Fruit fly (Drosophila melanogaster) whole organism, embryonic: ENCODE results near the gene Trf4-1.

ENCODE experiments used
- Atf6 ChIP-seq: fragments of 200-800 bp; sonication (Bioruptor generic); IDR thresholded peaks from 2 replicates; pipeline ENCODE4 v1.3.6; 2022; ENCODE audit warnings: missing biosample characterization, missing genetic modification characterization
- CG1024 ChIP-seq: fragments of 200-800 bp; sonication (Bioruptor generic); IDR thresholded peaks from 2 replicates; pipeline ENCODE4 v1.3.6; 2022; ENCODE audit warnings: missing biosample characterization, missing genetic modification characterization
- CG1233 ChIP-seq: fragments of 200-800 bp; sonication (Bioruptor generic); optimal IDR thresholded peaks from 4 replicates; lab custom pipeline; 2018; ENCODE audit warnings: missing biosample characterization, mild to moderate bottlenecking, missing genetic modification characterization
- CG13287 ChIP-seq: fragments of 200-800 bp; sonication (Bioruptor generic); IDR thresholded peaks from 2 replicates; pipeline ENCODE4 v1.3.6; 2022; ENCODE audit warnings: missing biosample characterization, missing genetic modification characterization; ENCODE audit not compliant: partially characterized antibody
- CG14860 ChIP-seq: fragments of 200-800 bp; sonication (Bioruptor generic); IDR thresholded peaks from 3 replicates; pipeline ENCODE4 v1.3.6; 2022; ENCODE audit warnings: missing biosample characterization, missing genetic modification characterization; ENCODE audit not compliant: partially characterized antibody
- CG17802 ChIP-seq: fragments of 200-800 bp; sonication (Bioruptor generic); optimal IDR thresholded peaks from 2 replicates; lab custom pipeline; 2018; ENCODE audit warnings: missing biosample characterization, mild to moderate bottlenecking, missing genetic modification characterization, moderate library complexity
- CG2120 ChIP-seq: fragments of 200-800 bp; sonication (Bioruptor generic); optimal IDR thresholded peaks from 3 replicates; lab custom pipeline; 2016; ENCODE audit warnings: missing biosample characterization, missing genetic modification characterization
- CG30403 ChIP-seq: fragments of 200-800 bp; sonication (Bioruptor generic); optimal IDR thresholded peaks from 3 replicates; lab custom pipeline; 2016; ENCODE audit warnings: missing biosample characterization, missing genetic modification characterization
- CG31441 ChIP-seq: fragments of 200-800 bp; sonication (Bioruptor generic); IDR thresholded peaks from 2 replicates; pipeline ENCODE4 v1.3.6; 2022; ENCODE audit warnings: missing biosample characterization, missing genetic modification characterization
- CG32532 ChIP-seq: fragments of 200-800 bp; sonication (Bioruptor generic); IDR thresholded peaks from 2 replicates; pipeline ENCODE4 v1.3.6; 2022; ENCODE audit warnings: missing biosample characterization, missing genetic modification characterization
- CG34422 ChIP-seq: fragments of 200-800 bp; sonication (Bioruptor generic); IDR thresholded peaks from 3 replicates; pipeline ENCODE4 v1.3.6; 2022; ENCODE audit warnings: missing biosample characterization, missing genetic modification characterization
- CG3838 ChIP-seq: fragments of 200-800 bp; sonication (Bioruptor generic); optimal IDR thresholded peaks from 3 replicates; lab custom pipeline; 2016; ENCODE audit warnings: missing biosample characterization, missing genetic modification characterization
- CG4707 ChIP-seq: fragments of 200-800 bp; sonication (Bioruptor generic); optimal IDR thresholded peaks from 2 replicates; lab custom pipeline; 2018; ENCODE audit warnings: missing biosample characterization, mild to moderate bottlenecking, missing genetic modification characterization, moderate library complexity
- CG6765 ChIP-seq: fragments of 200-800 bp; sonication (Bioruptor generic); optimal IDR thresholded peaks from 3 replicates; lab custom pipeline; 2017; ENCODE audit warnings: missing biosample characterization, mild to moderate bottlenecking, missing genetic modification characterization
- CG6813 ChIP-seq: fragments of 200-800 bp; sonication (Bioruptor generic); optimal IDR thresholded peaks from 2 replicates; lab custom pipeline; 2017; ENCODE audit warnings: missing biosample characterization, missing genetic modification characterization, mild to moderate bottlenecking, moderate library complexity, missing genetic modification reagents
- CG7928 ChIP-seq: fragments of 200-800 bp; sonication (Bioruptor generic); optimal IDR thresholded peaks from 2 replicates; lab custom pipeline; 2017; ENCODE audit warnings: missing biosample characterization, mild to moderate bottlenecking, missing genetic modification characterization
- CoRest ChIP-seq: fragments of 200-800 bp; sonication (Bioruptor generic); optimal IDR thresholded peaks from 3 replicates; lab custom pipeline; 2018; ENCODE audit warnings: missing biosample characterization, mild to moderate bottlenecking, missing genetic modification characterization, moderate library complexity
- Dbx ChIP-seq: fragments of 200-800 bp; sonication (Bioruptor generic); IDR thresholded peaks from 3 replicates; pipeline ENCODE4 v1.3.6; 2022; ENCODE audit warnings: missing biosample characterization, missing genetic modification characterization
- Dref ChIP-seq: fragments of 200-800 bp; sonication (Bioruptor generic); IDR thresholded peaks from 2 replicates; pipeline ENCODE4 v1.3.6; 2022; ENCODE audit warnings: missing biosample characterization, missing genetic modification characterization
- E2f2 ChIP-seq: fragments of 200-800 bp; sonication (Bioruptor generic); IDR thresholded peaks from 2 replicates; pipeline ENCODE4 v1.3.6; 2022; ENCODE audit warnings: missing biosample characterization, missing genetic modification characterization
- Elba2 ChIP-seq: fragments of 200-800 bp; sonication (Bioruptor generic); optimal IDR thresholded peaks from 3 replicates; lab custom pipeline; 2016; ENCODE audit warnings: missing biosample characterization, missing genetic modification characterization
- Fer1 ChIP-seq: fragments of 200-800 bp; sonication (Bioruptor generic); optimal IDR thresholded peaks from 2 replicates; lab custom pipeline; 2017; ENCODE audit warnings: missing biosample characterization, mild to moderate bottlenecking, missing genetic modification characterization
- Hmr ChIP-seq: fragments of 200-800 bp; sonication (Bioruptor generic); optimal IDR thresholded peaks from 3 replicates; lab custom pipeline; 2017; ENCODE audit warnings: mild to moderate bottlenecking, missing biosample characterization, missing genetic modification reagents, missing genetic modification characterization
- Med ChIP-seq: fragments of 200-800 bp; sonication (Bioruptor generic); peaks from one replicate; lab custom pipeline; 2016; ENCODE audit warnings: missing biosample characterization, missing genetic modification characterization, mild to moderate bottlenecking, inconsistent platforms, moderate library complexity
- NK7.1 ChIP-seq: fragments of 200-800 bp; sonication (Bioruptor generic); optimal IDR thresholded peaks from 3 replicates; lab custom pipeline; 2016; ENCODE audit warnings: missing biosample characterization, missing genetic modification characterization
- Opbp ChIP-seq: fragments of 200-800 bp; sonication (Bioruptor generic); IDR thresholded peaks from 3 replicates; pipeline ENCODE4 v1.3.6; 2022; ENCODE audit warnings: missing biosample characterization, missing genetic modification characterization; ENCODE audit not compliant: partially characterized antibody
- Pdp1 ChIP-seq, 2 experiments: fragments of 200-800 bp; sonication (Bioruptor generic); optimal IDR thresholded peaks; 3 replicates each; lab custom pipeline; 2016; ENCODE audit warnings: missing biosample characterization in 2 of 2, missing genetic modification characterization in 2 of 2, mild to moderate bottlenecking in 1 of 2, moderate library complexity in 1 of 2
- Rfx ChIP-seq: fragments of 200-800 bp; sonication (Bioruptor generic); IDR thresholded peaks from 2 replicates; pipeline ENCODE4 v1.3.6; 2022; ENCODE audit warnings: missing biosample characterization, missing genetic modification characterization
- Rx ChIP-seq: fragments of 200-800 bp; sonication (Bioruptor generic); IDR thresholded peaks from 2 replicates; pipeline ENCODE4 v1.3.6; 2022; ENCODE audit warnings: missing biosample characterization, missing genetic modification characterization
- Sin3A ChIP-seq: fragments of >200 bp; optimal IDR thresholded peaks from 2 replicates; lab custom pipeline; 2018
- Sry-β ChIP-seq: fragments of 200-800 bp; sonication (Bioruptor generic); optimal IDR thresholded peaks from 2 replicates; lab custom pipeline; 2018; ENCODE audit warnings: missing biosample characterization, mild to moderate bottlenecking, missing genetic modification characterization, moderate library complexity
- ab ChIP-seq: fragments of 200-800 bp; sonication (Bioruptor generic); optimal IDR thresholded peaks from 2 replicates; lab custom pipeline; 2016; ENCODE audit warnings: missing biosample characterization, missing genetic modification characterization
- ara ChIP-seq: fragments of 200-800 bp; sonication (Bioruptor generic); IDR thresholded peaks from 2 replicates; pipeline ENCODE4 v1.3.6; 2022; ENCODE audit warnings: missing biosample characterization, missing genetic modification characterization
- az2 ChIP-seq: fragments of 200-800 bp; sonication (Bioruptor generic); optimal IDR thresholded peaks from 3 replicates; lab custom pipeline; 2016; ENCODE audit warnings: missing biosample characterization, missing genetic modification characterization
- cas ChIP-seq: fragments of 200-800 bp; sonication (Bioruptor generic); IDR thresholded peaks from 2 replicates; pipeline ENCODE4 v1.3.6; 2022; ENCODE audit warnings: missing biosample characterization, missing genetic modification characterization
- ci ChIP-seq: fragments of 200-800 bp; sonication (Bioruptor generic); IDR thresholded peaks from 3 replicates; pipeline ENCODE4 v1.3.6; 2022; ENCODE audit warnings: missing biosample characterization, missing genetic modification characterization
- crol ChIP-seq: fragments of 200-800 bp; sonication (Bioruptor generic); IDR thresholded peaks from 2 replicates; pipeline ENCODE4 v1.3.6; 2022; ENCODE audit warnings: missing biosample characterization, missing genetic modification characterization
- gfzf ChIP-seq: fragments of 200-800 bp; sonication (Bioruptor generic); optimal IDR thresholded peaks from 2 replicates; lab custom pipeline; 2016; ENCODE audit warnings: missing biosample characterization, mild to moderate bottlenecking, missing genetic modification characterization, moderate library complexity
- knrl ChIP-seq: fragments of 200-800 bp; sonication (Bioruptor generic); IDR thresholded peaks from 3 replicates; pipeline ENCODE4 v1.3.6; 2022; ENCODE audit warnings: missing biosample characterization, missing genetic modification characterization; ENCODE audit not compliant: partially characterized antibody
- lab ChIP-seq: fragments of 200-800 bp; sonication (Bioruptor generic); optimal IDR thresholded peaks from 3 replicates; lab custom pipeline; 2017; ENCODE audit warnings: missing biosample characterization, missing genetic modification characterization, mild to moderate bottlenecking, moderate library complexity, missing genetic modification reagents
- maf-S ChIP-seq: fragments of 200-800 bp; sonication (Bioruptor generic); optimal IDR thresholded peaks from 2 replicates; lab custom pipeline; 2016; ENCODE audit warnings: missing biosample characterization, missing genetic modification characterization
- nmo ChIP-seq: fragments of 200-800 bp; sonication (Bioruptor generic); optimal IDR thresholded peaks from 2 replicates; lab custom pipeline; 2018; ENCODE audit warnings: missing biosample characterization, mild to moderate bottlenecking, missing genetic modification characterization, moderate library complexity
- nom ChIP-seq: fragments of 200-800 bp; sonication (Bioruptor generic); optimal IDR thresholded peaks from 2 replicates; lab custom pipeline; 2017; ENCODE audit warnings: missing biosample characterization, missing genetic modification characterization, mild to moderate bottlenecking, moderate library complexity, missing genetic modification reagents
- sens ChIP-seq: fragments of 200-800 bp; sonication (Bioruptor generic); peaks from one replicate; lab custom pipeline; 2016; ENCODE audit warnings: missing biosample characterization, missing genetic modification characterization
- seq ChIP-seq: fragments of 200-800 bp; sonication (Bioruptor generic); IDR thresholded peaks from 2 replicates; pipeline ENCODE4 v1.3.6; 2022; ENCODE audit warnings: missing biosample characterization, missing genetic modification characterization
- sna ChIP-seq: fragments of 200-800 bp; sonication (Bioruptor generic); IDR thresholded peaks from 2 replicates; pipeline ENCODE4 v1.3.6; 2022; ENCODE audit warnings: missing biosample characterization, missing genetic modification characterization; ENCODE audit not compliant: partially characterized antibody
- sob ChIP-seq: fragments of 200-800 bp; sonication (Bioruptor generic); IDR thresholded peaks from 2 replicates; pipeline ENCODE4 v1.3.6; 2022; ENCODE audit warnings: missing biosample characterization, missing genetic modification characterization
- stc ChIP-seq: fragments of 200-800 bp; sonication (Bioruptor generic); IDR thresholded peaks from 2 replicates; pipeline ENCODE4 v1.3.6; 2022; ENCODE audit warnings: missing biosample characterization, missing genetic modification characterization
- vvl ChIP-seq: fragments of 200-800 bp; sonication (Bioruptor generic); IDR thresholded peaks from 2 replicates; pipeline ENCODE4 v1.3.6; 2022; ENCODE audit warnings: missing biosample characterization, missing genetic modification characterization

Gene Trf4-1

dm6 chrX:8583159-8583558 lies 23.0 kb downstream of the Trf4-1 start (continued):
- TF ChIP-seq seq (GFP tag; lab: Robert Waterston, UW) (no peak), CG32532 (peak; percentile 32; the same call in 1 of the 2 replicates), az2 (GFP tag; lab: Kevin White, UChicago) (no peak), CG1233 (GFP tag; lab: Kevin White, UChicago) (no peak), CG7928 (no peak), stc (GFP tag; lab: Robert Waterston, UW) (0 out of 2 replicates have a peak, but pooled peaks have one; percentile 21), CG3838 (no peak), nmo (GFP tag; lab: Kevin White, UChicago) (peak; percentile 27)

- TF ChIP-seq CG4707 (no peak), maf-S (no peak), CG2120 (peak; percentile 25), Sry-β (GFP tag; lab: Kevin White, UChicago) (peak; percentile 78), sna (GFP tag; lab: Robert Waterston, UW) (peak; percentile 81), CG1024 (GFP tag; lab: Robert Waterston, UW) (0 out of 2 replicates have a peak, but pooled peaks have one; percentile 14), CG6765 (GFP tag; lab: Kevin White, UChicago) (no peak), NK7.1 (GFP tag; lab: Kevin White, UChicago) (no peak), knrl (GFP tag; lab: Robert Waterston, UW) (peak; percentile 86), CG13287 (GFP tag; lab: Robert Waterston, UW) (peak; percentile 92), cas (GFP tag; lab: Robert Waterston, UW) (no peak), E2f2 (GFP tag; lab: Robert Waterston, UW) (peak; percentile 75), sens (GFP tag; lab: Kevin White, UChicago) (peak; percentile 84), Dbx (GFP tag; lab: Robert Waterston, UW) (peak; percentile 43; the same call in 1 of the 3 replicates), Pdp1 (GFP tag; optimal IDR thresholded peaks at IDR 0.05; lab: Kevin White, UChicago) (peak in 1 of 2 experiments; percentile 11), Med (GFP tag; lab: Kevin White, UChicago) (peak; percentile 83), Rfx (peak; percentile 42; the same call in 1 of the 2 replicates), ara (GFP tag; lab: Robert Waterston, UW) (0 out of 2 replicates have a peak, but pooled peaks have one; percentile 34), Rx (GFP tag; lab: Robert Waterston, UW) (no peak), Dref (GFP tag; lab: Robert Waterston, UW) (peak; percentile 89), sob (GFP tag; lab: Robert Waterston, UW) (peak; percentile 55; the same call in 1 of the 2 replicates), Fer1 (GFP tag; lab: Kevin White, UChicago) (peak; percentile 15), nom (GFP tag; lab: Kevin White, UChicago) (peak; percentile 17), ab (GFP tag; lab: Kevin White, UChicago) (no peak), CG14860 (GFP tag; lab: Robert Waterston, UW) (peak; percentile 87), CG6813 (GFP tag; lab: Kevin White, UChicago) (no peak), Elba2 (peak; percentile 78), CG17802 (tag; lab: Kevin White, UChicago) (peak; percentile 75), CG34422 (GFP tag; lab: Robert Waterston, UW) (peak; percentile 30; the same call in 1 of the 3 replicates), Opbp (GFP tag; lab: Robert Waterston, UW) (peak; percentile 92), CG30403 (GFP tag; lab: Kevin White, UChicago) (no peak), Hmr (peak; percentile 15), ci (GFP tag; lab: Robert Waterston, UW) (0 out of 3 replicates have a peak, but pooled peaks have one; percentile 40), lab (GFP tag; lab: Kevin White, UChicago) (no peak), crol (GFP tag; lab: Robert Waterston, UW) (peak; percentile 78), Sin3A (lab: Kevin White, UChicago) (peak; percentile 30), gfzf (GFP tag; lab: Kevin White, UChicago) (peak; percentile 34), CG31441 (GFP tag; lab: Robert Waterston, UW) (no peak), Atf6 (GFP tag; lab: Robert Waterston, UW) (0 out of 2 replicates have a peak, but pooled peaks have one; percentile 15), CoRest (peak; percentile 27), vvl (0 out of 2 replicates have a peak, but pooled peaks have one; percentile 40)
These were observed 28.6 kb downstream of the Trf4-1 start, which contains the start of gene CG12081 for dm6 chrX:8588607-8589171. Gene CG12081, plus strand, starts transcription at chrX:8588811.
